Worm (Caenorhabditis elegans) whole organism, midembryonic: ENCODE measurements around the gene ptc-3.

Experiments
- T22C8.4 ChIP-seq: fragments of 200-800 bp; sonication (Bioruptor generic); IDR thresholded peaks from 2 replicates; pipeline ENCODE4 v1.3.6; 2022; ENCODE audit warnings: missing genetic modification characterization, missing compliant biosample characterization
- flt-1 ChIP-seq: fragments of 200-800 bp; sonication (Bioruptor generic); IDR thresholded peaks from 2 replicates; pipeline ENCODE4 v1.3.6; 2022; ENCODE audit warnings: missing genetic modification characterization, missing compliant biosample characterization
- klf-2 ChIP-seq: fragments of 200-800 bp; sonication (Bioruptor generic); conservative IDR thresholded peaks from 2 replicates; pipeline ENCODE4 v1.3.6; 2022; ENCODE audit warnings: missing genetic modification reagents, missing genetic modification characterization, missing compliant biosample characterization
- med-1 ChIP-seq: sonication (generic microtip); optimal IDR thresholded peaks from 2 replicates; lab custom pipeline; 2017; ENCODE audit warnings: missing genetic modification characterization, mild to moderate bottlenecking, missing compliant biosample characterization, antibody characterized with exemption, missing genetic modification reagents; ENCODE audit not compliant: insufficient read depth
- ref-1 ChIP-seq: fragments of 200-800 bp; sonication (Bioruptor generic); conservative IDR thresholded peaks from 2 replicates; pipeline ENCODE4 v1.3.6; 2022; ENCODE audit warnings: missing genetic modification reagents, missing genetic modification characterization, missing compliant biosample characterization
- tab-1 ChIP-seq: fragments of 200-800 bp; sonication (Bioruptor generic); IDR thresholded peaks from 2 replicates; pipeline ENCODE4 v1.3.6; 2022; ENCODE audit warnings: missing genetic modification characterization, missing compliant biosample characterization
- ztf-23 ChIP-seq: fragments of 200-800 bp; sonication (Bioruptor generic); IDR thresholded peaks from 2 replicates; pipeline ENCODE4 v1.3.6; 2022; ENCODE audit warnings: missing genetic modification reagents, missing genetic modification characterization, missing compliant biosample characterization
- ztf-29 ChIP-seq: fragments of 200-800 bp; sonication (Bioruptor generic); IDR thresholded peaks from 2 replicates; pipeline ENCODE4 v1.3.6; 2022; ENCODE audit warnings: missing genetic modification reagents, missing genetic modification characterization, missing compliant biosample characterization

ce11 chrII:2859873-2860821 lies 7.8 kb upstream of the ptc-3 start:
- no peak for TF ChIP-seq klf-2 (GFP tag; lab: Robert Waterston, UW)
- no peak for TF ChIP-seq ref-1 (GFP tag; lab: Robert Waterston, UW)
- peak; percentile 81 for TF ChIP-seq flt-1 (GFP tag; lab: Robert Waterston, UW)
- TF ChIP-seq ztf-23 (GFP tag; lab: Robert Waterston, UW): peak; percentile 52; the same call in 1 of the 2 replicates
- TF ChIP-seq ztf-29: no peak
- TF ChIP-seq T22C8.4 (GFP tag; lab: Robert Waterston, UW): no peak
- no peak for TF ChIP-seq med-1
- peak; percentile 64 for TF ChIP-seq tab-1 (GFP tag; lab: Robert Waterston, UW)
